Fruit fly (Drosophila melanogaster): Measurements from ENCODE around the gene Ldh.

Ldh gene

DNA sequence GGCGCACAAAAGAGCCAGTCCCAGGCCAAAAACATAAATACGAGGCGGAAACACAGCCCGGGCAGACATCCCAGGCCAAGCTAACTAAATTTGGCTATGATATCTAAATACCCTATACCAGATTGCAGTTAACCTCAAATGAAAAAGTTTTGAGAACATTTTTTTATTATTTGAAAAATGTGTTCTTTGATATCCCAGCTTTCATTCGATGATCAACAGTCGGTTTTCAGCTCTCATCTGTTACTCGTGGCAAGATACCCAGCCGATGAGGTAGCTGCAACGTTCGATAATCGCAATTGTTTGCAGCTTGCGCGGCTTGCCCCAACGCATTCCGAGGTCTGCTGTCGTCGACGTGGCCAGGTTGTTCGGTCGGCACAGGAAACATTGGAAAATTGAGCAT lies 44.8 kb upstream of the Ldh start:
- TF ChIP-seq CG8159 (tag; optimal IDR thresholded peaks at IDR 0.05), result no peak
- no peak for TF ChIP-seq gl (tag; optimal IDR thresholded peaks at IDR 0.05)
- TF ChIP-seq CG8301 (tag; optimal IDR thresholded peaks at IDR 0.05), result peak; percentile 50
- peak; percentile 68; the same call in 1 of the 3 replicates for TF ChIP-seq CG4496 (GFP tag; IDR thresholded peaks at IDR 0.05)
- TF ChIP-seq Pif1A (GFP tag; optimal IDR thresholded peaks at IDR 0.05), result peak; percentile 17
- no peak for TF ChIP-seq CG12605 (GFP tag; IDR thresholded peaks at IDR 0.05)
- TF ChIP-seq fd96Ca (GFP tag; IDR thresholded peaks at IDR 0.05), result peak; percentile 56; the same call in 2 of the 3 replicates
- TF ChIP-seq D1 (tag; optimal IDR thresholded peaks at IDR 0.05), result no peak
- peak; percentile 71 for TF ChIP-seq CG14655 (GFP tag; optimal IDR thresholded peaks at IDR 0.05)
- TF ChIP-seq CG9948 (tag; optimal IDR thresholded peaks at IDR 0.05), result peak; percentile 6
- no peak for TF ChIP-seq CG10348 (GFP tag; IDR thresholded peaks at IDR 0.05)
- no peak for TF ChIP-seq CG13204 (GFP tag; optimal IDR thresholded peaks at IDR 0.05)
- TF ChIP-seq CG17806 (tag; optimal IDR thresholded peaks at IDR 0.05), result no peak
- peak; percentile 70 for TF ChIP-seq Ets98B (GFP tag; IDR thresholded peaks at IDR 0.05)
- 0 out of 2 replicates have a peak, but pooled peaks have one; percentile 35 for TF ChIP-seq CG32121 (GFP tag; IDR thresholded peaks at IDR 0.05)

dm6 chr3L:6304859-6305258 lies 42.4 kb upstream of the Ldh start:
- peak; percentile 21; the same call in 1 of the 2 replicates for TF ChIP-seq Ets98B (GFP tag; IDR thresholded peaks at IDR 0.05)
- 0 out of 2 replicates have a peak, but pooled peaks have one; percentile 11 for TF ChIP-seq CG32121 (GFP tag; IDR thresholded peaks at IDR 0.05)
- TF ChIP-seq Pif1A (GFP tag; optimal IDR thresholded peaks at IDR 0.05), result no peak
- TF ChIP-seq CG13204 (GFP tag; optimal IDR thresholded peaks at IDR 0.05), result no peak
- TF ChIP-seq CG14655 (GFP tag; optimal IDR thresholded peaks at IDR 0.05), result peak; percentile 14
- TF ChIP-seq CG4496 (GFP tag; IDR thresholded peaks at IDR 0.05), result no peak
- TF ChIP-seq D1 (tag; optimal IDR thresholded peaks at IDR 0.05), result no peak
- TF ChIP-seq CG9948 (tag; optimal IDR thresholded peaks at IDR 0.05), result no peak
- TF ChIP-seq EcR (GFP tag; optimal IDR thresholded peaks at IDR 0.05), result no peak
- TF ChIP-seq fd96Ca (GFP tag; IDR thresholded peaks at IDR 0.05), result no peak
- TF ChIP-seq CG15710 (tag; optimal IDR thresholded peaks at IDR 0.05), result no peak
- no peak for TF ChIP-seq CG12605 (GFP tag; IDR thresholded peaks at IDR 0.05)
- no peak for TF ChIP-seq Pif1B (GFP tag; optimal IDR thresholded peaks at IDR 0.05)
- TF ChIP-seq CG8159 (tag; optimal IDR thresholded peaks at IDR 0.05), result no peak
- TF ChIP-seq CG10348 (GFP tag; IDR thresholded peaks at IDR 0.05), result no peak
- no peak for TF ChIP-seq Snoo (tag; optimal IDR thresholded peaks at IDR 0.05)
- peak; percentile 15 for TF ChIP-seq CG8301 (tag; optimal IDR thresholded peaks at IDR 0.05)
- TF ChIP-seq gl (tag; optimal IDR thresholded peaks at IDR 0.05), result no peak
- no peak for TF ChIP-seq CG17806 (tag; optimal IDR thresholded peaks at IDR 0.05)
- TF ChIP-seq CG34367 (tag; optimal IDR thresholded peaks at IDR 0.05), result no peak

- TF ChIP-seq Snoo (tag; optimal IDR thresholded peaks at IDR 0.05), result no peak
- no peak for TF ChIP-seq CG17806 (tag; optimal IDR thresholded peaks at IDR 0.05)
- TF ChIP-seq CG8159 (tag; optimal IDR thresholded peaks at IDR 0.05), result peak; percentile 9
- no peak for TF ChIP-seq CG32121 (GFP tag; IDR thresholded peaks at IDR 0.05)
- no peak for TF ChIP-seq CG8301 (tag; optimal IDR thresholded peaks at IDR 0.05)
- TF ChIP-seq CG12605 (GFP tag; IDR thresholded peaks at IDR 0.05), result no peak
These were observed 40.0 kb upstream of the Ldh start for dm6 chr3L:6302500-6302899.

DNA sequence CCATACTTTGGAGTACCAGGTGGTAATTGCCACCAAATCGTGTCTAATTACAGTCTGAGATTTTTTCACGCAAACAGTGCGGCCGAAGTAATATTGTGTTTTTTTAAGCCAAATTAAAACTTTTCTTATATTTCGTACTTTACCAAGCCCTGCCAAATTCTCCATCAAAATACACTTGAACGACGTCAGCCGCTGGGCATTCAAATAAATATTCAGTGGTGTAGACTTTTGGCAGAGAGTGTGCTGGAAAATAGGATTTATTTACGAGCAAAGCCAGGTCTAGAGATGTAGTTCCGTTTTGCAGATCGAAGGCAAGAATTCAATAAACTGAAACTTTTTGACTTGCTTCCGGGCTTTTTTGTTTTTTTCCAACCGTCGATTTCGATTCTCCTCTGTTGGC lies 34.1 kb upstream of the Ldh start:
- no peak for TF ChIP-seq CG4496 (GFP tag; IDR thresholded peaks at IDR 0.05)
- TF ChIP-seq CG12605 (GFP tag; IDR thresholded peaks at IDR 0.05), result no peak
- no peak for TF ChIP-seq CG10348 (GFP tag; IDR thresholded peaks at IDR 0.05)
- no peak for TF ChIP-seq CG32121 (GFP tag; IDR thresholded peaks at IDR 0.05)
- no peak for TF ChIP-seq Pif1B (GFP tag; optimal IDR thresholded peaks at IDR 0.05)
- no peak for TF ChIP-seq CG17806 (tag; optimal IDR thresholded peaks at IDR 0.05)
- no peak for TF ChIP-seq rn (GFP tag; IDR thresholded peaks at IDR 0.05)
- TF ChIP-seq D1 (tag; optimal IDR thresholded peaks at IDR 0.05), result no peak
- TF ChIP-seq CG14655 (GFP tag; optimal IDR thresholded peaks at IDR 0.05), result no peak
- no peak for TF ChIP-seq Pif1A (GFP tag; optimal IDR thresholded peaks at IDR 0.05)
- no peak for TF ChIP-seq Snoo (tag; optimal IDR thresholded peaks at IDR 0.05)

dm6 chr3L:6285412-6285811 lies 22.9 kb upstream of the Ldh start:
- TF ChIP-seq CG12605 (GFP tag; IDR thresholded peaks at IDR 0.05), result peak; percentile 31; the same call in 1 of the 2 replicates
- peak; percentile 85 for TF ChIP-seq CG4496 (GFP tag; IDR thresholded peaks at IDR 0.05)
- TF ChIP-seq Pif1B (GFP tag; optimal IDR thresholded peaks at IDR 0.05), result peak; percentile 40
- peak; percentile 29 for TF ChIP-seq Snoo (tag; optimal IDR thresholded peaks at IDR 0.05)
- peak; percentile 60 for TF ChIP-seq CG8159 (tag; optimal IDR thresholded peaks at IDR 0.05)
- TF ChIP-seq CG34367 (tag; optimal IDR thresholded peaks at IDR 0.05), result peak; percentile 52
- TF ChIP-seq gl (tag; optimal IDR thresholded peaks at IDR 0.05), result peak; percentile 56
- TF ChIP-seq Pif1A (GFP tag; optimal IDR thresholded peaks at IDR 0.05), result peak; percentile 66
- peak; percentile 45 for TF ChIP-seq CG13204 (GFP tag; optimal IDR thresholded peaks at IDR 0.05)
- peak; percentile 37; the same call in 1 of the 2 replicates for TF ChIP-seq rn (GFP tag; IDR thresholded peaks at IDR 0.05)
- TF ChIP-seq CG14655 (GFP tag; optimal IDR thresholded peaks at IDR 0.05), result peak; percentile 34
- TF ChIP-seq fd96Ca (GFP tag; IDR thresholded peaks at IDR 0.05), result peak; percentile 68
- no peak for TF ChIP-seq CG10348 (GFP tag; IDR thresholded peaks at IDR 0.05)
- TF ChIP-seq D1 (tag; optimal IDR thresholded peaks at IDR 0.05), result no peak
- TF ChIP-seq CG17806 (tag; optimal IDR thresholded peaks at IDR 0.05), result peak; percentile 53
- peak; percentile 73 for TF ChIP-seq CG15710 (tag; optimal IDR thresholded peaks at IDR 0.05)
- no peak for TF ChIP-seq CG8301 (tag; optimal IDR thresholded peaks at IDR 0.05)
- TF ChIP-seq CG9948 (tag; optimal IDR thresholded peaks at IDR 0.05), result peak; percentile 20
- peak; percentile 72 for TF ChIP-seq Ets98B (GFP tag; IDR thresholded peaks at IDR 0.05)
- TF ChIP-seq EcR (GFP tag; optimal IDR thresholded peaks at IDR 0.05), result no peak
- peak; percentile 69; the same call in 1 of the 2 replicates for TF ChIP-seq CG32121 (GFP tag; IDR thresholded peaks at IDR 0.05)

- no peak for TF ChIP-seq Pif1B (GFP tag; optimal IDR thresholded peaks at IDR 0.05)
- no peak for TF ChIP-seq EcR (GFP tag; optimal IDR thresholded peaks at IDR 0.05)
- no peak for TF ChIP-seq CG13204 (GFP tag; optimal IDR thresholded peaks at IDR 0.05)
- no peak for TF ChIP-seq CG32121 (GFP tag; IDR thresholded peaks at IDR 0.05)
- no peak for TF ChIP-seq rn (GFP tag; IDR thresholded peaks at IDR 0.05)
- no peak for TF ChIP-seq gl (tag; optimal IDR thresholded peaks at IDR 0.05)
- no peak for TF ChIP-seq D1 (tag; optimal IDR thresholded peaks at IDR 0.05)
- TF ChIP-seq CG34367 (tag; optimal IDR thresholded peaks at IDR 0.05), result no peak
These were observed 13.0 kb upstream of the Ldh start, which contains the start of gene CG43168 for dm6 chr3L:6275487-6275886. Gene CG43168 (plus strand): TSS chr3L:6275787.
